Worm (Caenorhabditis elegans): ENCODE results near the gene F54C9.11.

Gene F54C9.11

ce11 chrII:8603567-8604359 lies 18.9 kb upstream of the F54C9.11 start, which contains the start of gene suf-1 (continued):
- TF ChIP-seq snpc-4 (GFP tag; optimal IDR thresholded peaks at IDR 0.05) (peak; percentile 49), snpc-4 (tag; optimal IDR thresholded peaks at IDR 0.05) (peak in 3 of 4 experiments; percentile 29 to 81 (median 42)), akir-1 (GFP tag; optimal IDR thresholded peaks at IDR 0.05) (no peak), xnd-1 (tag; optimal IDR thresholded peaks at IDR 0.05) (peak; percentile 45), ama-1 (optimal IDR thresholded peaks at IDR 0.05) (no peak), ama-1 (GFP tag; optimal IDR thresholded peaks at IDR 0.05) (peak in 1 of 2 experiments; percentile 51), madf-8 (GFP tag; conservative IDR thresholded peaks at IDR 0.05) (peak; percentile 44; the same call in 1 of the 2 replicates), Y53G8AR.9 (GFP tag; conservative IDR thresholded peaks at IDR 0.05) (peak; percentile 85), F33H1.4 (GFP tag; IDR thresholded peaks at IDR 0.05) (peak; percentile 65), attf-5 (GFP tag; optimal IDR thresholded peaks at IDR 0.05) (peak; percentile 24), Y79H2A.3 (GFP tag; conservative IDR thresholded peaks at IDR 0.05) (no peak), Y67H2A.10 (GFP tag; conservative IDR thresholded peaks at IDR 0.05) (no peak), B0019.2 (GFP tag; conservative IDR thresholded peaks at IDR 0.05) (no peak; the same call in 1 of the 2 replicates), lin-54 (GFP tag; optimal IDR thresholded peaks at IDR 0.05) (peak; percentile 73), B0336.3 (GFP tag; IDR thresholded peaks at IDR 0.05) (peak; percentile 89), tbx-9 (tag; optimal IDR thresholded peaks at IDR 0.05; ENCODE audit: borderline replicate concordance) (no peak), ZK185.1 (tag; optimal IDR thresholded peaks at IDR 0.05; ENCODE audit: poor library complexity, severe bottlenecking) (peak; percentile 55), ztf-28 (GFP tag; IDR thresholded peaks at IDR 0.05) (no peak), mcd-1 (GFP tag; IDR thresholded peaks at IDR 0.05) (peak; percentile 34; the same call in 1 of the 2 replicates), F49E8.2 (tag; optimal IDR thresholded peaks at IDR 0.05; ENCODE audit: insufficient read depth) (peak; percentile 94), C17E4.6 (GFP tag; IDR thresholded peaks at IDR 0.05) (peak; percentile 60), dox-1 (GFP tag; IDR thresholded peaks at IDR 0.05) (peak; percentile 12; the same call in 1 of the 2 replicates)

- TF ChIP-seq attf-5 (GFP tag; optimal IDR thresholded peaks at IDR 0.05): peak; percentile 18
- TF ChIP-seq chd-7 (tag; optimal IDR thresholded peaks at IDR 0.05): no peak
- TF ChIP-seq nhr-90 (tag; optimal IDR thresholded peaks at IDR 0.05): no peak
- peak; percentile 38; the same call in 1 of the 2 replicates for TF ChIP-seq madf-6 (GFP tag; IDR thresholded peaks at IDR 0.05)
- no peak for TF ChIP-seq F52B5.7 (tag; optimal IDR thresholded peaks at IDR 0.05)
- TF ChIP-seq mel-28 (tag; optimal IDR thresholded peaks at IDR 0.05; ENCODE audit: borderline replicate concordance): no peak
- TF ChIP-seq ztf-26 (tag; optimal IDR thresholded peaks at IDR 0.05): no peak
- TF ChIP-seq hlh-26 (GFP tag; conservative IDR thresholded peaks at IDR 0.05): no peak
- no peak for TF ChIP-seq pbrm-1 (GFP tag; IDR thresholded peaks at IDR 0.05)
- peak; percentile 92 for TF ChIP-seq sptf-2 (GFP tag; optimal IDR thresholded peaks at IDR 0.05)
- no peak for TF ChIP-seq let-607 (tag; optimal IDR thresholded peaks at IDR 0.05)
- no peak for TF ChIP-seq F37B4.10 (GFP tag; IDR thresholded peaks at IDR 0.05)
- no peak for TF ChIP-seq nhr-27 (tag; optimal IDR thresholded peaks at IDR 0.05)
- TF ChIP-seq F33H1.4 (GFP tag; IDR thresholded peaks at IDR 0.05): peak; percentile 88
- TF ChIP-seq tlf-1 (GFP tag; optimal IDR thresholded peaks at IDR 0.05): no peak
- no peak for TF ChIP-seq xnd-1 (tag; optimal IDR thresholded peaks at IDR 0.05)
- TF ChIP-seq zfh-2 (GFP tag; conservative IDR thresholded peaks at IDR 0.05): 0 out of 2 replicates have a peak, but pooled peaks have one; percentile 8
- TF ChIP-seq mes-4 (tag; optimal IDR thresholded peaks at IDR 0.05): no peak
- TF ChIP-seq mcd-1 (GFP tag; IDR thresholded peaks at IDR 0.05): peak; percentile 32; the same call in 1 of the 2 replicates
- TF ChIP-seq T26A5.8 (tag; optimal IDR thresholded peaks at IDR 0.05): no peak
- TF ChIP-seq snpc-1.1 (tag; optimal IDR thresholded peaks at IDR 0.05; ENCODE audit: insufficient read depth): peak; percentile 54
- peak; percentile 28; the same call in 1 of the 2 replicates for TF ChIP-seq hmg-1.2 (GFP tag; IDR thresholded peaks at IDR 0.05)
- peak; percentile 71 for TF ChIP-seq snpc-4 (GFP tag; optimal IDR thresholded peaks at IDR 0.05)
- peak; percentile 55 to 80 (median 74) for TF ChIP-seq snpc-4 (tag; optimal IDR thresholded peaks at IDR 0.05)
- no peak for TF ChIP-seq rcor-1 (GFP tag; IDR thresholded peaks at IDR 0.05)
- peak; percentile 30 for TF ChIP-seq F23B12.7 (tag; optimal IDR thresholded peaks at IDR 0.05; ENCODE audit: insufficient read depth)
- TF ChIP-seq unc-62 (GFP tag; optimal IDR thresholded peaks at IDR 0.05): no peak
- peak; percentile 9 for TF ChIP-seq efl-1 (GFP tag; optimal IDR thresholded peaks at IDR 0.05)
Observed at ce11 chrII:8602337-8602944, 17.6 kb upstream of the F54C9.11 start, which contains the start of the genes cpf-1 and rpl-26. Gene cpf-1, minus strand, starts transcription at chrII:8602440. Gene rpl-26, plus strand, starts transcription at chrII:8602785.

Measured in whole organism, young adult.